Worm (Caenorhabditis elegans): ENCODE data around the gene cest-1.2.

ce11 chrV:14171284-14171683 lies 10.6 kb upstream of the cest-1.2 start, which contains the start of gene cest-2.1:
- TF ChIP-seq nhr-28 (tag; optimal IDR thresholded peaks at IDR 0.05) (peak; percentile 72), ceh-28 (tag; optimal IDR thresholded peaks at IDR 0.05) (no peak), set-16 (GFP tag; IDR thresholded peaks at IDR 0.05) (no peak), pha-4 (GFP tag; IDR thresholded peaks at IDR 0.05) (no peak), pha-4 (tag; optimal IDR thresholded peaks at IDR 0.05) (no peak), fkh-10 (GFP tag; optimal IDR thresholded peaks at IDR 0.05) (no peak)
